1 fruit fly cellular context compared by ENCODE assay signal in genomic region chrX:10233065-10233464, dm6.
TF ChIP-seq lines count a peak whose summit lies in the region.

CG2961 (minus strand) TSS chrX:10233080.

TF ChIP-seq in whole organism, embryonic, 481 proteins besides CTCF, POLR2A, EP300 and RAD21 (continued from another document):
- TF ChIP-seq Dip3 (GFP tag; optimal IDR thresholded peaks at IDR 0.05; lab: Kevin White, UChicago) (no peak), unpg (GFP tag; optimal IDR thresholded peaks at IDR 0.05; lab: Kevin White, UChicago) (peak; percentile 58), croc (GFP tag; conservative IDR thresholded peaks at IDR 0.05; lab: Robert Waterston, UW) (peak; percentile 18; the same call in 1 of the 3 replicates), CG9727 (GFP tag; optimal IDR thresholded peaks at IDR 0.05; lab: Kevin White, UChicago) (no peak), nerfin-1 (tag; optimal IDR thresholded peaks at IDR 0.05; lab: Kevin White, UChicago) (peak; percentile 19), Nf-YB (GFP tag; optimal IDR thresholded peaks at IDR 0.05; lab: Kevin White, UChicago) (no peak), CG6689 (GFP tag; IDR thresholded peaks at IDR 0.05; lab: Robert Waterston, UW) (peak; percentile 41), stwl (tag; optimal IDR thresholded peaks at IDR 0.05; lab: Kevin White, UChicago) (no peak), Hr78 (GFP tag; optimal IDR thresholded peaks at IDR 0.05; lab: Kevin White, UChicago) (peak in 1 of 2 experiments; percentile 73), CG4328 (GFP tag; optimal IDR thresholded peaks at IDR 0.05; lab: Kevin White, UChicago) (no peak), da (GFP tag; optimal IDR thresholded peaks at IDR 0.05; lab: Kevin White, UChicago) (no peak), cad (GFP tag; optimal IDR thresholded peaks at IDR 0.05; lab: Kevin White, UChicago) (no peak), CG10431 (GFP tag; optimal IDR thresholded peaks at IDR 0.05; lab: Kevin White, UChicago) (no peak), chn (GFP tag; optimal IDR thresholded peaks at IDR 0.05; lab: Kevin White, UChicago) (no peak), phol (tag; optimal IDR thresholded peaks at IDR 0.05; lab: Kevin White, UChicago) (peak; percentile 43), CG11504 (tag; optimal IDR thresholded peaks at IDR 0.05; lab: Kevin White, UChicago) (peak; percentile 54), eyg (GFP tag; optimal IDR thresholded peaks at IDR 0.05; lab: Kevin White, UChicago) (no peak), CG14441 (GFP tag; IDR thresholded peaks at IDR 0.05; lab: Robert Waterston, UW) (0 out of 2 replicates have a peak, but pooled peaks have one; percentile 30), slbo (GFP tag; IDR thresholded peaks at IDR 0.05; lab: Robert Waterston, UW) (peak; percentile 17; the same call in 1 of the 2 replicates), prd (optimal IDR thresholded peaks at IDR 0.05; lab: Kevin White, UChicago) (no peak), prd (GFP tag; IDR thresholded peaks at IDR 0.05; lab: Robert Waterston, UW) (peak; percentile 29; the same call in 1 of the 3 replicates), CG2116 (GFP tag; optimal IDR thresholded peaks at IDR 0.05; lab: Kevin White, UChicago) (no peak), CG2678 (tag; optimal IDR thresholded peaks at IDR 0.05; lab: Kevin White, UChicago) (peak; percentile 44), CG12391 (tag; optimal IDR thresholded peaks at IDR 0.05; lab: Kevin White, UChicago) (peak; percentile 31), Ssrp (tag; optimal IDR thresholded peaks at IDR 0.05; lab: Kevin White, UChicago) (peak; percentile 28), sens (GFP tag; lab: Kevin White, UChicago) (peak; percentile 83), Blimp-1 (GFP tag; optimal IDR thresholded peaks at IDR 0.05; lab: Kevin White, UChicago) (peak; percentile 28), lola (GFP tag; optimal IDR thresholded peaks at IDR 0.05; lab: Kevin White, UChicago) (no peak), tgo (GFP tag; IDR thresholded peaks at IDR 0.05; lab: Robert Waterston, UW) (peak; percentile 23; the same call in 1 of the 3 replicates), CG32532 (GFP tag; IDR thresholded peaks at IDR 0.05; lab: Robert Waterston, UW) (no peak), CG8281 (tag; optimal IDR thresholded peaks at IDR 0.05; lab: Kevin White, UChicago) (peak; percentile 5), Hr51 (GFP tag; optimal IDR thresholded peaks at IDR 0.05; lab: Kevin White, UChicago) (peak in 1 of 2 experiments; percentile 77), CG4730 (GFP tag; IDR thresholded peaks at IDR 0.05; lab: Robert Waterston, UW) (0 out of 2 replicates have a peak, but pooled peaks have one; percentile 34), schlank (tag; optimal IDR thresholded peaks at IDR 0.05; lab: Kevin White, UChicago) (no peak), bsh (GFP tag; optimal IDR thresholded peaks at IDR 0.05; lab: Kevin White, UChicago) (peak in 1 of 2 experiments; percentile 50), CoRest (tag; optimal IDR thresholded peaks at IDR 0.05; lab: Kevin White, UChicago) (peak; percentile 13), Fer3 (tag; optimal IDR thresholded peaks at IDR 0.05; lab: Kevin White, UChicago) (no peak), stc (GFP tag; IDR thresholded peaks at IDR 0.05; lab: Robert Waterston, UW) (peak; percentile 52), CG9817 (tag; optimal IDR thresholded peaks at IDR 0.05; lab: Kevin White, UChicago) (peak; percentile 10), PHDP (tag; optimal IDR thresholded peaks at IDR 0.05; lab: Kevin White, UChicago) (peak; percentile 25), dan (GFP tag; IDR thresholded peaks at IDR 0.05; lab: Robert Waterston, UW) (no peak), HLH3B (GFP tag; IDR thresholded peaks at IDR 0.05; lab: Robert Waterston, UW) (0 out of 2 replicates have a peak, but pooled peaks have one; percentile 22), Poxn (GFP tag; IDR thresholded peaks at IDR 0.05; lab: Robert Waterston, UW) (no peak), grn (GFP tag; optimal IDR thresholded peaks at IDR 0.05; lab: Kevin White, UChicago) (no peak), amos (GFP tag; IDR thresholded peaks at IDR 0.05; lab: Robert Waterston, UW; ENCODE audit: partially characterized antibody) (no peak), sens-2 (GFP tag; IDR thresholded peaks at IDR 0.05; lab: Robert Waterston, UW) (no peak), CG15514 (GFP tag; optimal IDR thresholded peaks at IDR 0.05; lab: Kevin White, UChicago) (no peak), CG13424 (tag; optimal IDR thresholded peaks at IDR 0.05; lab: Kevin White, UChicago) (peak; percentile 60), lmd (GFP tag; IDR thresholded peaks at IDR 0.05; lab: Robert Waterston, UW) (peak; percentile 14; the same call in 1 of the 2 replicates), row (GFP tag; IDR thresholded peaks at IDR 0.05; lab: Robert Waterston, UW) (peak; percentile 57), E2f2 (GFP tag; IDR thresholded peaks at IDR 0.05; lab: Robert Waterston, UW) (no peak; the same call in 1 of the 2 replicates), esg (GFP tag; conservative IDR thresholded peaks at IDR 0.05; lab: Robert Waterston, UW) (peak; percentile 43), psq (GFP tag; optimal IDR thresholded peaks at IDR 0.05; lab: Kevin White, UChicago) (no peak), ap (GFP tag; IDR thresholded peaks at IDR 0.05; lab: Robert Waterston, UW) (peak; percentile 38; the same call in 1 of the 2 replicates), Sox100B (GFP tag; optimal IDR thresholded peaks at IDR 0.05; lab: Kevin White, UChicago) (peak; percentile 43), dysf (GFP tag; IDR thresholded peaks at IDR 0.05; lab: Robert Waterston, UW) (peak; percentile 47), Sox102F (GFP tag; optimal IDR thresholded peaks at IDR 0.05; lab: Kevin White, UChicago) (peak; percentile 64), pita (GFP tag; optimal IDR thresholded peaks at IDR 0.05; lab: Kevin White, UChicago) (no peak), pros (GFP tag; optimal IDR thresholded peaks at IDR 0.05; lab: Kevin White, UChicago) (peak; percentile 13), CG17186 (GFP tag; optimal IDR thresholded peaks at IDR 0.05; lab: Kevin White, UChicago) (no peak), dmrt99B (tag; optimal IDR thresholded peaks at IDR 0.05; lab: Kevin White, UChicago) (peak; percentile 63), Mad (GFP tag; optimal IDR thresholded peaks at IDR 0.05; lab: Kevin White, UChicago) (no peak), Xbp1 (GFP tag; optimal IDR thresholded peaks at IDR 0.05; lab: Kevin White, UChicago) (peak; percentile 2), CG10979 (tag; optimal IDR thresholded peaks at IDR 0.05; lab: Kevin White, UChicago) (peak; percentile 25), CG15479 (GFP tag; optimal IDR thresholded peaks at IDR 0.05; lab: Kevin White, UChicago) (no peak), grau (tag; optimal IDR thresholded peaks at IDR 0.05; lab: Kevin White, UChicago) (peak; percentile 45), CG34376 (GFP tag; optimal IDR thresholded peaks at IDR 0.05; lab: Kevin White, UChicago) (no peak), CG42726 (GFP tag; IDR thresholded peaks at IDR 0.05; lab: Robert Waterston, UW; ENCODE audit: partially characterized antibody) (no peak), pan (optimal IDR thresholded peaks at IDR 0.05; lab: Kevin White, UChicago) (no peak), pan (GFP tag; optimal IDR thresholded peaks at IDR 0.05 in 1 of 2, IDR thresholded peaks at IDR 0.05 in 1 of 2) (peak in 1 of 2 experiments; percentile 57), CG11695 (GFP tag; IDR thresholded peaks at IDR 0.05; lab: Robert Waterston, UW) (peak; percentile 23; the same call in 1 of the 3 replicates), CG1603 (tag; optimal IDR thresholded peaks at IDR 0.05; lab: Kevin White, UChicago) (peak; percentile 21), Xrp1 (GFP tag; IDR thresholded peaks at IDR 0.05; lab: Robert Waterston, UW) (peak; percentile 34; the same call in 1 of the 2 replicates), jing (GFP tag; optimal IDR thresholded peaks at IDR 0.05; lab: Kevin White, UChicago) (no peak), Med (GFP tag; lab: Kevin White, UChicago) (peak; percentile 79), CG17328 (GFP tag; IDR thresholded peaks at IDR 0.05; lab: Robert Waterston, UW) (0 out of 2 replicates have a peak, but pooled peaks have one; percentile 8), CG16863 (GFP tag; optimal IDR thresholded peaks at IDR 0.05; lab: Kevin White, UChicago) (no peak), tap (tag; optimal IDR thresholded peaks at IDR 0.05; lab: Kevin White, UChicago) (peak; percentile 50), Oaz (GFP tag; IDR thresholded peaks at IDR 0.05; lab: Robert Waterston, UW) (peak; percentile 38; the same call in 1 of the 2 replicates), D19A (tag; optimal IDR thresholded peaks at IDR 0.05; lab: Kevin White, UChicago) (no peak), nmo (GFP tag; optimal IDR thresholded peaks at IDR 0.05; lab: Kevin White, UChicago) (peak; percentile 43), bowl (GFP tag; IDR thresholded peaks at IDR 0.05; lab: Robert Waterston, UW) (no peak), CG8388 (GFP tag; optimal IDR thresholded peaks at IDR 0.05; lab: Kevin White, UChicago) (peak; percentile 1), CG15269 (tag; optimal IDR thresholded peaks at IDR 0.05; lab: Kevin White, UChicago) (peak; percentile 58), sd (tag; optimal IDR thresholded peaks at IDR 0.05; lab: Kevin White, UChicago) (peak; percentile 46)
